Fruit fly (Drosophila melanogaster): ENCODE results near the gene CG6712.

Gene CG6712

DNA sequence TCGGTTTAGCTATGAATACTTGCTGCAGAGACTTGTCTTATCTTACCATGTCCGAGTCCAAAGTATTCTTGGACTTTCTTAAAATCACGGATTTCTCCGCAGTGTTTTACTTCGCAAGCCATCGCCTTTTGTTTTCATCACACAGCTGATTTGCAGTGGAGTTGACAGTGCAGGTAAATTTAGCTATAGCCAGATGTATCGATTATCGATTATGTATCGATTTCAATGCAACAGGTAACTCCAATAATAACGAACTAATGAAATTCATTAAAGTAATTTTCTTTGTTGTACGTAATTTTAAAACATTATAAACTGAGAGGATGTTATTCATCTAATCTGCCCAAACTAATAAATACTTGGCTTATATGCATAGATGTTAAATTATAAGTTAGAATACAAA lies 33.3 kb downstream of the CG6712 start, which contains the start of gene Rab3-GAP (continued):
- no peak for TF ChIP-seq CG8765 (GFP tag; IDR thresholded peaks at IDR 0.05)
- TF ChIP-seq CG8281 (tag; optimal IDR thresholded peaks at IDR 0.05): no peak
- TF ChIP-seq peb (GFP tag; IDR thresholded peaks at IDR 0.05): no peak
- TF ChIP-seq CG7963 (GFP tag; IDR thresholded peaks at IDR 0.05; ENCODE audit: partially characterized antibody): peak; percentile 42; the same call in 1 of the 3 replicates
- TF ChIP-seq ind (GFP tag; optimal IDR thresholded peaks at IDR 0.05): peak; percentile 11
- TF ChIP-seq Side (GFP tag; optimal IDR thresholded peaks at IDR 0.05): no peak
- TF ChIP-seq Oli (tag; optimal IDR thresholded peaks at IDR 0.05): no peak
- TF ChIP-seq Scr (GFP tag; IDR thresholded peaks at IDR 0.05; ENCODE audit: partially characterized antibody): peak; percentile 48
- no peak for TF ChIP-seq CG9215 (GFP tag; IDR thresholded peaks at IDR 0.05)
- TF ChIP-seq Doc3 (GFP tag; IDR thresholded peaks at IDR 0.05; ENCODE audit: partially characterized antibody): peak; percentile 48
- no peak for TF ChIP-seq CG1024 (GFP tag; IDR thresholded peaks at IDR 0.05)
- TF ChIP-seq Fer2 (tag; optimal IDR thresholded peaks at IDR 0.05): no peak
- peak; percentile 98 for TF ChIP-seq grau (tag; optimal IDR thresholded peaks at IDR 0.05)
- TF ChIP-seq CG11696 (GFP tag; IDR thresholded peaks at IDR 0.05): no peak
- TF ChIP-seq jing (GFP tag; optimal IDR thresholded peaks at IDR 0.05): no peak
- TF ChIP-seq CG13424 (tag; optimal IDR thresholded peaks at IDR 0.05): peak; percentile 30
- TF ChIP-seq CG10979 (tag; optimal IDR thresholded peaks at IDR 0.05): peak; percentile 23
- TF ChIP-seq CG12744 (GFP tag; optimal IDR thresholded peaks at IDR 0.05): no peak
- peak in 1 of 3 experiments; percentile 19 for TF ChIP-seq Stat92E (GFP tag; optimal IDR thresholded peaks at IDR 0.05)
- TF ChIP-seq PHDP (tag; optimal IDR thresholded peaks at IDR 0.05): peak; percentile 29
- no peak for TF ChIP-seq H15 (GFP tag; IDR thresholded peaks at IDR 0.05)
- no peak for TF ChIP-seq Xrp1 (GFP tag; IDR thresholded peaks at IDR 0.05)
- TF ChIP-seq Optix (GFP tag; IDR thresholded peaks at IDR 0.05): no peak
- TF ChIP-seq Vsx1 (GFP tag; optimal IDR thresholded peaks at IDR 0.05): no peak
- TF ChIP-seq CG4854 (GFP tag; optimal IDR thresholded peaks at IDR 0.05): no peak
- no peak for TF ChIP-seq CG6254 (GFP tag; optimal IDR thresholded peaks at IDR 0.05)
- no peak for TF ChIP-seq ttk (GFP tag; IDR thresholded peaks at IDR 0.05)
- no peak for TF ChIP-seq Atf-2 (GFP tag; optimal IDR thresholded peaks at IDR 0.05)
- TF ChIP-seq scrt (GFP tag; optimal IDR thresholded peaks at IDR 0.05): peak; percentile 95
- peak; percentile 53 for TF ChIP-seq CG12391 (tag; optimal IDR thresholded peaks at IDR 0.05)
- TF ChIP-seq bcd (GFP tag; optimal IDR thresholded peaks at IDR 0.05): no peak
- no peak for TF ChIP-seq CG17612 (GFP tag; IDR thresholded peaks at IDR 0.05)
- peak; percentile 23; the same call in 1 of the 2 replicates for TF ChIP-seq E2f2 (GFP tag; IDR thresholded peaks at IDR 0.05)
- TF ChIP-seq CG34224 (GFP tag; IDR thresholded peaks at IDR 0.05; ENCODE audit: partially characterized antibody): peak; percentile 79
- TF ChIP-seq Neu2 (GFP tag; optimal IDR thresholded peaks at IDR 0.05; ENCODE audit: borderline replicate concordance): no peak
- TF ChIP-seq prd (optimal IDR thresholded peaks at IDR 0.05): no peak
- peak; percentile 69 for TF ChIP-seq prd (GFP tag; IDR thresholded peaks at IDR 0.05)
- TF ChIP-seq CG11247 (GFP tag; IDR thresholded peaks at IDR 0.05): no peak
- no peak for TF ChIP-seq CG9797 (GFP tag; optimal IDR thresholded peaks at IDR 0.05)
- TF ChIP-seq ham (GFP tag; IDR thresholded peaks at IDR 0.05): no peak
- TF ChIP-seq GATAe (GFP tag; conservative IDR thresholded peaks at IDR 0.05): no peak
- TF ChIP-seq CoRest (tag; optimal IDR thresholded peaks at IDR 0.05): peak; percentile 10
- no peak for TF ChIP-seq chn (GFP tag; optimal IDR thresholded peaks at IDR 0.05)
- peak; percentile 29 for TF ChIP-seq Chrac-16 (GFP tag; optimal IDR thresholded peaks at IDR 0.05)
- no peak for TF ChIP-seq Lhr (GFP tag; optimal IDR thresholded peaks at IDR 0.05)
- no peak for TF ChIP-seq dan (GFP tag; IDR thresholded peaks at IDR 0.05)
- peak; percentile 29 for TF ChIP-seq tin (GFP tag; optimal IDR thresholded peaks at IDR 0.05)
- TF ChIP-seq Mes4 (GFP tag; optimal IDR thresholded peaks at IDR 0.05): no peak
- no peak for TF ChIP-seq maf-S (GFP tag; optimal IDR thresholded peaks at IDR 0.05)
- TF ChIP-seq al (GFP tag; IDR thresholded peaks at IDR 0.05): no peak
- no peak for TF ChIP-seq Hr78 (GFP tag; optimal IDR thresholded peaks at IDR 0.05)

Measured in whole organism, embryonic.